Fruit fly (Drosophila melanogaster) whole organism, wandering third instar larva: ENCODE results near the gene CG14257.

ENCODE experiments used
- Abd-B ChIP-seq: fragments of >200 bp; optimal IDR thresholded peaks from 2 replicates; lab custom pipeline; 2017; ENCODE audit warnings: missing biosample characterization, missing genetic modification characterization
- CG32264 ChIP-seq: fragments of 200-800 bp; sonication (Bioruptor generic); optimal IDR thresholded peaks from 2 replicates; lab custom pipeline; 2016; ENCODE audit warnings: missing biosample characterization, missing genetic modification characterization
- CrebA ChIP-seq: fragments of 200-800 bp; sonication (Bioruptor generic); optimal IDR thresholded peaks from 2 replicates; lab custom pipeline; 2016; ENCODE audit warnings: missing biosample characterization, mild to moderate bottlenecking, missing genetic modification characterization, borderline replicate concordance
- Dfd ChIP-seq: fragments of >200 bp; optimal IDR thresholded peaks from 2 replicates; lab custom pipeline; 2017; ENCODE audit warnings: missing biosample characterization, missing genetic modification characterization
- Dif ChIP-seq: fragments of 200-275, 200-300 bp; sonication (Bioruptor generic); optimal IDR thresholded peaks from 2 replicates; lab custom pipeline; 2018; ENCODE audit warnings: missing biosample characterization, missing genetic modification characterization; ENCODE audit not compliant: partially characterized antibody
- HLH106 ChIP-seq: fragments of 200-800 bp; optimal IDR thresholded peaks from 3 replicates; lab custom pipeline; 2019; ENCODE audit warnings: missing biosample characterization, mild to moderate bottlenecking, missing genetic modification characterization, moderate library complexity
- Hnf4 ChIP-seq: fragments of 200-800 bp; sonication (Bioruptor generic); optimal IDR thresholded peaks from 2 replicates; lab custom pipeline; 2016; ENCODE audit warnings: missing biosample characterization, mild to moderate bottlenecking, missing genetic modification characterization
- Hr83 ChIP-seq: fragments of 200-300 bp; sonication (Bioruptor generic); optimal IDR thresholded peaks from 2 replicates; lab custom pipeline; 2016; ENCODE audit warnings: missing biosample characterization, mild to moderate bottlenecking, missing genetic modification characterization, moderate library complexity; ENCODE audit not compliant: poor library complexity, severe bottlenecking
- Jra ChIP-seq: sonication (Bioruptor generic); optimal IDR thresholded peaks from 2 replicates; lab custom pipeline; 2016; ENCODE audit warnings: missing biosample characterization, missing genetic modification characterization
- Mio ChIP-seq: sonication (Bioruptor generic); optimal IDR thresholded peaks from 2 replicates; lab custom pipeline; 2016; ENCODE audit warnings: missing biosample characterization, missing genetic modification characterization
- Myc ChIP-seq: fragments of >200 bp; optimal IDR thresholded peaks from 2 replicates; lab custom pipeline; 2017
- N ChIP-seq: fragments of >200 bp; optimal IDR thresholded peaks from 2 replicates; lab custom pipeline; 2018; ENCODE audit warnings: missing biosample characterization, missing external identifiers, missing genetic modification characterization
- Rel ChIP-seq, 2 experiments: fragments of 200-800 bp; sonication (Bioruptor generic) in 1 of 2; optimal IDR thresholded peaks; 2 replicates in 1 of 2; 3 replicates in 1 of 2; lab custom pipeline; 2016 to 2019; ENCODE audit warnings: mild to moderate bottlenecking in 2 of 2, missing biosample characterization in 2 of 2, missing genetic modification characterization in 2 of 2, moderate library complexity in 1 of 2
- Sp1 ChIP-seq: fragments of 200-800 bp; sonication (Bioruptor generic); optimal IDR thresholded peaks from 3 replicates; lab custom pipeline; 2019; ENCODE audit warnings: missing biosample characterization, mild to moderate bottlenecking, missing genetic modification characterization, moderate library complexity
- Vsx2 ChIP-seq: fragments of 200-300, 225-300 bp; sonication (Bioruptor generic); optimal IDR thresholded peaks from 2 replicates; lab custom pipeline; 2018; ENCODE audit warnings: missing biosample characterization, missing genetic modification characterization; ENCODE audit not compliant: partially characterized antibody
- brk ChIP-seq: fragments of 200-800 bp; sonication (Bioruptor generic); optimal IDR thresholded peaks from 2 replicates; lab custom pipeline; 2016; ENCODE audit warnings: missing biosample characterization, mild to moderate bottlenecking, missing genetic modification characterization
- dl ChIP-seq, 2 experiments: fragments of 175-275, 200-275 bp in 1 of 2; fragments of 200-275 bp in 1 of 2; sonication (Bioruptor generic); optimal IDR thresholded peaks; lab custom pipeline; 2018; ENCODE audit warnings: mild to moderate bottlenecking in 2 of 2, missing biosample characterization in 2 of 2, missing genetic modification characterization in 2 of 2, moderate library complexity in 2 of 2; ENCODE audit not compliant: partially characterized antibody in 2 of 2, insufficient read depth in 1 of 2
- foxo ChIP-seq, 2 experiments: fragments of 200-800 bp; sonication (Bioruptor generic); optimal IDR thresholded peaks; 2 replicates in 1 of 2; 3 replicates in 1 of 2; lab custom pipeline; 2016 to 2017; ENCODE audit warnings: missing biosample characterization in 2 of 2, missing genetic modification characterization in 2 of 2
- fru ChIP-seq: fragments of 200-800 bp; sonication (Bioruptor generic); optimal IDR thresholded peaks from 3 replicates; lab custom pipeline; 2016; ENCODE audit warnings: missing biosample characterization, mild to moderate bottlenecking, missing genetic modification characterization
- h ChIP-seq: fragments of 200-800 bp; sonication (Bioruptor generic); optimal IDR thresholded peaks from 3 replicates; lab custom pipeline; 2016; ENCODE audit warnings: missing biosample characterization, mild to moderate bottlenecking, missing genetic modification characterization
- jim ChIP-seq: fragments of 175-275, 200-325 bp; sonication (Bioruptor generic); optimal IDR thresholded peaks from 2 replicates; lab custom pipeline; 2016; ENCODE audit warnings: missing biosample characterization, mild to moderate bottlenecking, missing genetic modification characterization
- lola ChIP-seq: fragments of >200 bp; optimal IDR thresholded peaks from 2 replicates; lab custom pipeline; 2017; ENCODE audit warnings: missing biosample characterization, missing genetic modification characterization
- pan ChIP-seq: fragments of >200 bp; optimal IDR thresholded peaks from 2 replicates; lab custom pipeline; 2017
- psq ChIP-seq: fragments of 200-800 bp; sonication (Bioruptor generic); optimal IDR thresholded peaks from 3 replicates; lab custom pipeline; 2017; ENCODE audit warnings: missing biosample characterization, mild to moderate bottlenecking, missing genetic modification characterization, moderate library complexity
- rgr ChIP-seq: fragments of 200-800 bp; sonication (Bioruptor generic); optimal IDR thresholded peaks from 3 replicates; lab custom pipeline; 2016; ENCODE audit warnings: missing biosample characterization, mild to moderate bottlenecking, missing genetic modification characterization
- sage ChIP-seq: fragments of 200-800 bp; sonication (Bioruptor generic); optimal IDR thresholded peaks from 2 replicates; lab custom pipeline; 2016; ENCODE audit warnings: missing biosample characterization, mild to moderate bottlenecking, missing genetic modification characterization
- usp ChIP-seq: fragments of >200 bp; optimal IDR thresholded peaks from 2 replicates; lab custom pipeline; 2017; ENCODE audit warnings: missing biosample characterization, missing genetic modification characterization
- woc ChIP-seq: sonication (Bioruptor generic); optimal IDR thresholded peaks from 2 replicates; lab custom pipeline; 2016; ENCODE audit warnings: missing biosample characterization, mild to moderate bottlenecking, missing genetic modification characterization

CG14257 gene

dm6 chr3R:27099579-27099978 is 23.9 kb downstream of the CG14257 start, which contains the start of gene eater:
TSS of gene eater (minus strand) at chr3R:27099679.
- TF ChIP-seq CG32264 (GFP tag; lab: Kevin White, UChicago), result no peak

- TF ChIP-seq HLH106 (tag; lab: Kevin White, UChicago) (no peak), usp (GFP tag; lab: Kevin White, UChicago) (no peak), Dfd (GFP tag; lab: Kevin White, UChicago) (no peak), Vsx2 (no peak), foxo (GFP tag; optimal IDR thresholded peaks at IDR 0.05; lab: Kevin White, UChicago) (no peak), h (no peak), sage (GFP tag; lab: Kevin White, UChicago) (no peak), Hnf4 (no peak), N (GFP tag; lab: Kevin White, UChicago) (no peak), CG32264 (GFP tag; lab: Kevin White, UChicago) (no peak), Rel (GFP tag; optimal IDR thresholded peaks at IDR 0.05; lab: Kevin White, UChicago) (no peak), Rel (tag; optimal IDR thresholded peaks at IDR 0.05; lab: Kevin White, UChicago) (no peak), jim (GFP tag; lab: Kevin White, UChicago) (no peak), fru (GFP tag; lab: Kevin White, UChicago) (no peak), Sp1 (GFP tag; lab: Kevin White, UChicago) (no peak), pan (no peak), Mio (GFP tag; lab: Kevin White, UChicago) (no peak)
Observed at dm6 chr3R:27100930-27101329, 25.3 kb downstream of the CG14257 start, which contains the start of gene Jhbp11. TSS of gene Jhbp11 (plus strand) at chr3R:27101230.

- TF ChIP-seq Abd-B (GFP tag; lab: Kevin White, UChicago) (no peak), N (GFP tag; lab: Kevin White, UChicago) (no peak), woc (GFP tag; lab: Kevin White, UChicago) (no peak), lola (GFP tag; lab: Kevin White, UChicago) (no peak), foxo (GFP tag; optimal IDR thresholded peaks at IDR 0.05; lab: Kevin White, UChicago) (no peak), CG32264 (GFP tag; lab: Kevin White, UChicago) (no peak), Hnf4 (no peak)
- TF ChIP-seq, all 38 proteins: peak for 0
Observed at dm6 chr3R:27105439-27105838, 29.8 kb downstream of the CG14257 start.

- TF ChIP-seq CG32264 (GFP tag; lab: Kevin White, UChicago) (no peak), Rel (GFP tag; optimal IDR thresholded peaks at IDR 0.05; lab: Kevin White, UChicago) (no peak), Rel (tag; optimal IDR thresholded peaks at IDR 0.05; lab: Kevin White, UChicago) (peak; percentile 66)
Observed at dm6 chr3R:27106134-27106694, 30.5 kb downstream of the CG14257 start, which contains the start of gene CAH9. TSS of gene CAH9 (minus strand) at chr3R:27106184.

dm6 chr3R:27108111-27108510 is 32.4 kb downstream of the CG14257 start:
- TF ChIP-seq usp (GFP tag; lab: Kevin White, UChicago) (no peak), foxo (GFP tag; optimal IDR thresholded peaks at IDR 0.05; lab: Kevin White, UChicago) (no peak), Vsx2 (no peak), dl (GFP tag; optimal IDR thresholded peaks at IDR 0.05; lab: Kevin White, UChicago; ENCODE audit: insufficient read depth in 1 of 2, partially characterized antibody in 2 of 2) (no peak), CrebA (GFP tag; lab: Kevin White, UChicago) (no peak), pan (no peak), jim (GFP tag; lab: Kevin White, UChicago) (no peak), brk (GFP tag; lab: Kevin White, UChicago) (no peak), Sp1 (GFP tag; lab: Kevin White, UChicago) (no peak)
- TF ChIP-seq, all 38 proteins: peak for 0

- TF ChIP-seq CG32264 (GFP tag; lab: Kevin White, UChicago) (no peak), sage (GFP tag; lab: Kevin White, UChicago) (no peak), Myc (lab: Kevin White, UChicago) (no peak), h (no peak), brk (GFP tag; lab: Kevin White, UChicago) (no peak), rgr (GFP tag; lab: Kevin White, UChicago) (no peak), Dfd (GFP tag; lab: Kevin White, UChicago) (no peak), Vsx2 (no peak), Jra (GFP tag; lab: Kevin White, UChicago) (no peak), Dif (GFP tag; lab: Kevin White, UChicago) (no peak), Rel (GFP tag; optimal IDR thresholded peaks at IDR 0.05; lab: Kevin White, UChicago) (no peak), Rel (tag; optimal IDR thresholded peaks at IDR 0.05; lab: Kevin White, UChicago) (no peak), woc (GFP tag; lab: Kevin White, UChicago) (no peak), psq (GFP tag; lab: Kevin White, UChicago) (no peak), N (GFP tag; lab: Kevin White, UChicago) (no peak), foxo (GFP tag; optimal IDR thresholded peaks at IDR 0.05; lab: Kevin White, UChicago) (no peak), Hr83 (GFP tag; lab: Kevin White, UChicago) (no peak)
Observed at dm6 chr3R:27109458-27109857, 33.8 kb downstream of the CG14257 start.
